Worm (Caenorhabditis elegans) whole organism, late embryonic: Measurements from ENCODE around the gene C54D10.3.

Source experiments
- ahr-1 ChIP-seq: sonication (generic microtip); optimal IDR thresholded peaks from 2 replicates; lab custom pipeline; 2016; ENCODE audit warnings: missing genetic modification characterization, missing compliant biosample characterization
- ama-1 ChIP-seq: fragments of 150-350 bp; optimal IDR thresholded peaks from 2 replicates; lab custom pipeline; 2014
- mec-3 ChIP-seq: sonication (generic microtip); optimal IDR thresholded peaks from 2 replicates; lab custom pipeline; 2016; ENCODE audit warnings: borderline replicate concordance, missing genetic modification characterization, missing compliant biosample characterization
- nhr-11 ChIP-seq: fragments of 150-350 bp; optimal IDR thresholded peaks from 2 replicates; lab custom pipeline; 2014; ENCODE audit warnings: missing biosample characterization, missing genetic modification characterization
- odd-2 ChIP-seq: sonication (generic microtip); optimal IDR thresholded peaks from 2 replicates; lab custom pipeline; 2017; ENCODE audit warnings: antibody characterized with exemption, mild to moderate bottlenecking, missing genetic modification characterization, missing compliant biosample characterization
- pha-4 ChIP-seq: fragments of 150-350 bp; optimal IDR thresholded peaks from 2 replicates; lab custom pipeline; 2018; ENCODE audit warnings: missing biosample characterization, missing genetic modification reagents, missing genetic modification characterization
- pqm-1 ChIP-seq: sonication (generic microtip); optimal IDR thresholded peaks from 2 replicates; lab custom pipeline; 2016; ENCODE audit warnings: missing genetic modification characterization, missing compliant biosample characterization
- sdc-2 ChIP-seq: sonication (generic microtip); optimal IDR thresholded peaks from 2 replicates; lab custom pipeline; 2016; ENCODE audit warnings: missing genotype, missing genetic modification characterization, missing compliant biosample characterization
- tbx-2 ChIP-seq: sonication (generic microtip); optimal IDR thresholded peaks from 2 replicates; lab custom pipeline; 2016; ENCODE audit warnings: missing genetic modification characterization, missing compliant biosample characterization
- unc-86 ChIP-seq: sonication (generic microtip); optimal IDR thresholded peaks from 2 replicates; lab custom pipeline; 2016; ENCODE audit warnings: missing genetic modification characterization, missing compliant biosample characterization

DNA sequence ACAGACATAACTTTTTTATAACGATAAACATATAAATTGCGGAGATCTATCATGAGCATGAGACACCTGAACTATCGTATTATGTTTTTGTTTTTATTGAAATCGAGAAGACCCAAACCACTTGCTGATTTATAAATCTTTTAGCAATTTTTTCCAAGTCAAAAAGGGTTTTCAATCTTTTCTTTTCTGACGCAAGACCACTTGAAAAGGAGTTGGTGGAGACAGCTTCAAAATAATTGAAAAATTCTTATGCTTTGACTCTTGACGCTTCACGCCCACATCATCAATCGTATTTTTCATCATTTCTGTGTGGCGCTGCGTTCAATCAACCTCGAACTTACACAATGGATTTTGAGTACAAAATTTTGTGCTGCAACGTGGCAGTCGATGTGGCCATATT is 47.0 kb upstream of the C54D10.3 start, which contains the start of gene F23H12.7:
- no peak for TF ChIP-seq sdc-2 (tag; lab: Kevin White, UChicago)
- TF ChIP-seq unc-86 (tag; lab: Kevin White, UChicago), result no peak
- TF ChIP-seq nhr-11 (tag; lab: Kevin White, UChicago), result no peak
- no peak for TF ChIP-seq tbx-2
- no peak for TF ChIP-seq pha-4 (tag; lab: Kevin White, UChicago)
- no peak for TF ChIP-seq ahr-1 (tag; lab: Kevin White, UChicago)
- no peak for TF ChIP-seq ama-1 (lab: Kevin White, UChicago)
- no peak for TF ChIP-seq pqm-1 (tag; lab: Kevin White, UChicago)
- no peak for TF ChIP-seq odd-2 (tag; lab: Kevin White, UChicago)
- TF ChIP-seq mec-3 (tag; lab: Kevin White, UChicago), result no peak
